Fruit fly (Drosophila melanogaster): Measurements from ENCODE around the gene CG4669.

CG4669 gene

DNA sequence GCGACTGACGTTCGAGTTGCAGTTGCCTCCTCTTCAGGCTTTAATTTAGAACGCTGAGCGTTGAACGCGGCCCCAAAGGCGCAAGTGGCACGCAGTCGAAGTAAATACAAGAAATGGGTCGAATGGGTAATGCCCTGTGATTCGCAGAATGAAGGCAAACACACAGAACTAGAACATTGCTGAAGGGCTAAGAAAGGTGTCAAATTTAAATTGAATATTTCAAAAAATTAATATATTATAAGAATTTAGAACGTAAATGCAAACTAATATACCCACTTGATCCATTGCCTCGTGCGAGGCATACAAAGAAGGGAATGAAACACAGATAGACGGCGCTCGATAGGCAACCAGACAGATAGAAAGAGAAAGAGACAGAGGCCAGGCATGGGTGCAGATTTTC is 9.0 kb downstream of the CG4669 start (continued):
- TF ChIP-seq Sox102F (GFP tag; optimal IDR thresholded peaks at IDR 0.05), result peak; percentile 73
- no peak for TF ChIP-seq zf30C (GFP tag; optimal IDR thresholded peaks at IDR 0.05)
- no peak for TF ChIP-seq CG10979 (tag; optimal IDR thresholded peaks at IDR 0.05)
- no peak for TF ChIP-seq CG13296 (GFP tag; optimal IDR thresholded peaks at IDR 0.05)
- no peak for TF ChIP-seq disco-r (GFP tag; optimal IDR thresholded peaks at IDR 0.05)
- peak; percentile 61 for TF ChIP-seq Blimp-1 (GFP tag; optimal IDR thresholded peaks at IDR 0.05)
- TF ChIP-seq hth (optimal IDR thresholded peaks at IDR 0.05), result no peak
- TF ChIP-seq Trl (optimal IDR thresholded peaks at IDR 0.05), result no peak
- TF ChIP-seq Trl (GFP tag; optimal IDR thresholded peaks at IDR 0.05), result no peak
- no peak for TF ChIP-seq pho (GFP tag; optimal IDR thresholded peaks at IDR 0.05)
- peak; percentile 65 for TF ChIP-seq CG17328 (GFP tag; IDR thresholded peaks at IDR 0.05)
- no peak for TF ChIP-seq en (GFP tag; optimal IDR thresholded peaks at IDR 0.05)
- TF ChIP-seq Meics (GFP tag; optimal IDR thresholded peaks at IDR 0.05), result no peak
- no peak for TF ChIP-seq trh (GFP tag; optimal IDR thresholded peaks at IDR 0.05)
- no peak for TF ChIP-seq chm (GFP tag; IDR thresholded peaks at IDR 0.05)
- TF ChIP-seq Myb (GFP tag; optimal IDR thresholded peaks at IDR 0.05), result no peak
- no peak for TF ChIP-seq CG13894 (tag; optimal IDR thresholded peaks at IDR 0.05)
- peak; percentile 49 for TF ChIP-seq ATbp (GFP tag; optimal IDR thresholded peaks at IDR 0.05)
- no peak for TF ChIP-seq CG10274 (GFP tag; optimal IDR thresholded peaks at IDR 0.05)
- TF ChIP-seq CG4328 (GFP tag; optimal IDR thresholded peaks at IDR 0.05), result no peak
- no peak for TF ChIP-seq Atf3 (GFP tag; optimal IDR thresholded peaks at IDR 0.05)
- TF ChIP-seq Awh (GFP tag; IDR thresholded peaks at IDR 0.05), result 0 out of 2 replicates have a peak, but pooled peaks have one; percentile 50
- no peak for TF ChIP-seq stc (GFP tag; IDR thresholded peaks at IDR 0.05)
- TF ChIP-seq emc (GFP tag; optimal IDR thresholded peaks at IDR 0.05), result no peak
- TF ChIP-seq corto (GFP tag; optimal IDR thresholded peaks at IDR 0.05), result no peak
- TF ChIP-seq zfh1 (GFP tag; IDR thresholded peaks at IDR 0.05), result peak; percentile 74
- no peak for TF ChIP-seq Deaf1 (tag; optimal IDR thresholded peaks at IDR 0.05)
- no peak for TF ChIP-seq Med (GFP tag)
- TF ChIP-seq CG8765 (GFP tag; IDR thresholded peaks at IDR 0.05), result no peak
- TF ChIP-seq lola (GFP tag; optimal IDR thresholded peaks at IDR 0.05), result no peak
- TF ChIP-seq CG1832 (GFP tag; optimal IDR thresholded peaks at IDR 0.05), result no peak
- TF ChIP-seq oc (tag; optimal IDR thresholded peaks at IDR 0.05), result no peak
- 0 out of 3 replicates have a peak, but pooled peaks have one; percentile 52 for TF ChIP-seq H15 (GFP tag; IDR thresholded peaks at IDR 0.05)
- TF ChIP-seq sisA (GFP tag; IDR thresholded peaks at IDR 0.05), result peak; percentile 62
- 0 out of 2 replicates have a peak, but pooled peaks have one; percentile 38 for TF ChIP-seq sob (GFP tag; IDR thresholded peaks at IDR 0.05)
- peak; percentile 33; the same call in 1 of the 2 replicates for TF ChIP-seq CG10959 (GFP tag; IDR thresholded peaks at IDR 0.05)
- no peak for TF ChIP-seq Dll (GFP tag; IDR thresholded peaks at IDR 0.05; ENCODE audit: partially characterized antibody)
- no peak for TF ChIP-seq Bgb (GFP tag; IDR thresholded peaks at IDR 0.05; ENCODE audit: partially characterized antibody)
- peak; percentile 69 for TF ChIP-seq nom (GFP tag; optimal IDR thresholded peaks at IDR 0.05)
- no peak for TF ChIP-seq CG7745 (tag; optimal IDR thresholded peaks at IDR 0.05)
- peak; percentile 45 for TF ChIP-seq CG17359 (tag; optimal IDR thresholded peaks at IDR 0.05)
- no peak for TF ChIP-seq B-H2 (GFP tag; optimal IDR thresholded peaks at IDR 0.05)
- TF ChIP-seq dmrt11E (tag; optimal IDR thresholded peaks at IDR 0.05), result peak; percentile 30
- TF ChIP-seq HLHmδ (GFP tag; optimal IDR thresholded peaks at IDR 0.05), result no peak
- TF ChIP-seq ERR (GFP tag; optimal IDR thresholded peaks at IDR 0.05), result no peak
- TF ChIP-seq CG6791 (GFP tag; IDR thresholded peaks at IDR 0.05; ENCODE audit: partially characterized antibody), result no peak
- TF ChIP-seq CG32767 (GFP tag; IDR thresholded peaks at IDR 0.05), result peak; percentile 38; the same call in 1 of the 2 replicates
- peak; percentile 46 for TF ChIP-seq CG11247 (GFP tag; IDR thresholded peaks at IDR 0.05)
- TF ChIP-seq croc (GFP tag; conservative IDR thresholded peaks at IDR 0.05), result peak; percentile 50; the same call in 1 of the 3 replicates
- TF ChIP-seq CG11560 (tag; IDR thresholded peaks at IDR 0.05), result no peak
- no peak for TF ChIP-seq CG3065 (GFP tag; optimal IDR thresholded peaks at IDR 0.05)

Data from whole organism, embryonic.